Worm (Caenorhabditis elegans): Measurements from ENCODE around the gene fbxa-37.

DNA sequence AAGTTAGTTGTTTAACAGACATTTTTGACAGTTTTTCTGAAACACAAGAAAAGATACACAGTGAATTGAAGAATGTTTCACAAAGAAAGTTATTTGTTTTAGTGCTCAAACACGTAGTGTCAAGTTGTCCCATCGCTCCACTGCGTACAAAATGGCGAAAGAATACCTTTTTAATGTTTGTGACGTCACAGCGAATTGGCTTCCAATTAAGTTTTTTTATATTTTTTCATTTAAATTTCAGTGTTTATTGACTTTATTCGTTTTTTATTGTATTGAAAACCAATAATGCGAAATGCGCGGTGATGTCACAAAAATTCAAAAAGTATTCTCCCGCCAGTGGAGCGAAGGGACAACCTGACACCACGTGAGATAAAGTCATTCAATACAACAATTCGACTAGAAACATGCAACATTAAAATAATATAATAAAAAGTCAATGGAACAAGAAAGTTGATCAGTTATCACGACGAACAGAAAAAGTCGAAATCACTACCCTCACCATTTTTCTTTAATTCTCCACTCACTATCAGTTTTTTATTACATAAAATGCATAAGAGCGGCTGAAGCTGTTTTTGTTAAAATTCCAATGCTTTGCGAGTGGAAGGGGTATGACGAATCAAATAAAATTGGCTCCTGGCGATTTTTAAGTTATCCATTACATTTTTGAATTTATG is 11.0 kb upstream of the fbxa-37 start, which contains the start of gene fbxa-29:
- TF ChIP-seq ama-1 (optimal IDR thresholded peaks at IDR 0.05) (no peak), hmg-4 (GFP tag; optimal IDR thresholded peaks at IDR 0.05) (no peak), scrt-1 (GFP tag; IDR thresholded peaks at IDR 0.05) (no peak), pes-1 (GFP tag; IDR thresholded peaks at IDR 0.05) (no peak), ceh-36 (tag; optimal IDR thresholded peaks at IDR 0.05) (no peak), flt-1 (GFP tag; IDR thresholded peaks at IDR 0.05) (no peak), sea-1 (GFP tag; conservative IDR thresholded peaks at IDR 0.05) (no peak), hnd-1 (tag; optimal IDR thresholded peaks at IDR 0.05) (no peak), hmbx-1 (tag; optimal IDR thresholded peaks at IDR 0.05) (no peak), tra-4 (tag; optimal IDR thresholded peaks at IDR 0.05) (no peak), tbx-11 (GFP tag; IDR thresholded peaks at IDR 0.05) (no peak), B0310.2 (tag; optimal IDR thresholded peaks at IDR 0.05) (no peak)
